Worm (Caenorhabditis elegans): ENCODE data around the gene srj-33.

DNA sequence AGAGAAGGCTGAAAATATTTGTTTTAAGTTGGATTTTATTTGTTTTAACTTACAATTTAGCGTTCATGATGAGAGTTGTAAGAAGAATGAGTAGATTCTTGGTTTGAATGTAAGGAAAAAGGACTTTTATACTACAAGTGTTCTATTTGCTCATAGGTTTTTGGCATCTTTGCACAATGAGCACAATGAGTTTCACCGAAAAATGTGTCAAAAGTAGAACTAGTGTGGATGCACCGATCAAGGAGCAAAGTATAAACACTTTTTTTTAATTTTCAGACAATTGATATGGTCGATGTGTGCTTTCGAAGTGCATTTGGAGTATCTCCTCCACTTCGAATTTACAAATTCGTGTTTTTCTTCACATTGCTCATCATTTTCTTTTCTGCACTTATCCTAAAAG is 31.2 kb downstream of the srj-33 start, which contains the start of gene fipr-11:
- TF ChIP-seq ets-4 (GFP tag; optimal IDR thresholded peaks at IDR 0.05): no peak
- TF ChIP-seq pha-4 (tag; optimal IDR thresholded peaks at IDR 0.05): no peak
- no peak for TF ChIP-seq nhr-27 (tag; optimal IDR thresholded peaks at IDR 0.05)
- TF ChIP-seq xnd-1 (tag; optimal IDR thresholded peaks at IDR 0.05): no peak
- TF ChIP-seq efl-1 (GFP tag; optimal IDR thresholded peaks at IDR 0.05): no peak
- no peak for TF ChIP-seq lag-1 (GFP tag; IDR thresholded peaks at IDR 0.05)
- no peak for TF ChIP-seq F22D6.2 (tag; optimal IDR thresholded peaks at IDR 0.05)
- TF ChIP-seq ama-1 (optimal IDR thresholded peaks at IDR 0.05): no peak
- no peak for TF ChIP-seq ama-1 (GFP tag; optimal IDR thresholded peaks at IDR 0.05)
- TF ChIP-seq ztf-6 (GFP tag; IDR thresholded peaks at IDR 0.05): no peak
- TF ChIP-seq F39B2.1 (GFP tag; IDR thresholded peaks at IDR 0.05): no peak

Data from whole organism, young adult.